Worm (Caenorhabditis elegans): ENCODE data around the gene C17F4.7.

- TF ChIP-seq nfya-1 (tag; optimal IDR thresholded peaks at IDR 0.05) (no peak), che-1 (tag; optimal IDR thresholded peaks at IDR 0.05) (no peak), tbx-2 (tag; optimal IDR thresholded peaks at IDR 0.05) (no peak), nhr-11 (tag; optimal IDR thresholded peaks at IDR 0.05) (no peak), unc-42 (tag; optimal IDR thresholded peaks at IDR 0.05) (no peak), pha-4 (tag; optimal IDR thresholded peaks at IDR 0.05) (no peak), tbx-7 (tag; optimal IDR thresholded peaks at IDR 0.05) (no peak), unc-86 (tag; optimal IDR thresholded peaks at IDR 0.05) (no peak), ama-1 (optimal IDR thresholded peaks at IDR 0.05) (no peak), fkh-10 (GFP tag; optimal IDR thresholded peaks at IDR 0.05) (no peak), unc-3 (GFP tag; conservative IDR thresholded peaks at IDR 0.05) (no peak), unc-3 (tag; optimal IDR thresholded peaks at IDR 0.05) (no peak), npax-4 (tag; optimal IDR thresholded peaks at IDR 0.05) (no peak), ahr-1 (tag; optimal IDR thresholded peaks at IDR 0.05) (no peak), ceh-9 (tag; optimal IDR thresholded peaks at IDR 0.05) (no peak)
Observed at ce11 chrII:3230422-3230821, 15.4 kb downstream of the C17F4.7 start, which contains the start of gene srh-297.
